Worm (Caenorhabditis elegans): Measurements from ENCODE around the gene metl-9.

- TF ChIP-seq unc-39 (tag; optimal IDR thresholded peaks at IDR 0.05) (no peak), M03D4.4 (tag; optimal IDR thresholded peaks at IDR 0.05) (no peak), unc-62 (GFP tag; optimal IDR thresholded peaks at IDR 0.05) (no peak), sptf-1 (tag; optimal IDR thresholded peaks at IDR 0.05) (no peak), nhr-28 (tag; optimal IDR thresholded peaks at IDR 0.05) (no peak), bed-3 (GFP tag; optimal IDR thresholded peaks at IDR 0.05) (no peak)
These were observed 41.1 kb downstream of the metl-9 start for ce11 chrX:5137716-5138470.

Data from whole organism, mixed stage, embryonic.